Worm (Caenorhabditis elegans) whole organism, early embryonic: Measurements from ENCODE around the gene scpl-4.
A peak's percentile ranks its signal among the peaks of the same experiment; 100 is the strongest.

Experiments used
- B0310.2 ChIP-seq: sonication (generic microtip); optimal IDR thresholded peaks from 2 replicates; lab custom pipeline; 2016; ENCODE audit warnings: mild to moderate bottlenecking, missing genetic modification characterization, missing compliant biosample characterization
- F13C5.2 ChIP-seq: sonication (generic microtip); optimal IDR thresholded peaks from 2 replicates; lab custom pipeline; 2017; ENCODE audit warnings: mild to moderate bottlenecking, missing genetic modification characterization, inconsistent platforms, missing compliant biosample characterization
- aly-1 ChIP-seq: sonication (generic microtip); optimal IDR thresholded peaks from 2 replicates; lab custom pipeline; 2016; ENCODE audit warnings: missing genetic modification characterization, missing compliant biosample characterization
- ama-1 ChIP-seq: fragments of 150-350 bp; optimal IDR thresholded peaks from 2 replicates; lab custom pipeline; 2014
- ceh-13 ChIP-seq: fragments of 200-800 bp; sonication (Bioruptor generic); optimal IDR thresholded peaks from 2 replicates; lab custom pipeline; 2018; ENCODE audit warnings: mild to moderate bottlenecking, missing genetic modification characterization, missing compliant biosample characterization
- ceh-36 ChIP-seq: sonication (generic microtip); optimal IDR thresholded peaks from 2 replicates; lab custom pipeline; 2016; ENCODE audit warnings: missing genetic modification characterization, inconsistent platforms, missing compliant biosample characterization
- ets-7 ChIP-seq: sonication (generic microtip); optimal IDR thresholded peaks from 2 replicates; lab custom pipeline; 2016; ENCODE audit warnings: missing genotype, missing genetic modification characterization, missing compliant biosample characterization
- flt-1 ChIP-seq: fragments of 200-800 bp; sonication (Bioruptor generic); IDR thresholded peaks from 2 replicates; pipeline ENCODE4 v1.3.6; 2022; ENCODE audit warnings: missing genetic modification characterization, missing compliant biosample characterization
- hmbx-1 ChIP-seq: sonication (generic microtip); optimal IDR thresholded peaks from 2 replicates; lab custom pipeline; 2016; ENCODE audit warnings: mild to moderate bottlenecking, missing genetic modification characterization, missing compliant biosample characterization
- hmg-4 ChIP-seq: fragments of 200-800 bp; sonication (Bioruptor generic); optimal IDR thresholded peaks from 2 replicates; lab custom pipeline; 2018; ENCODE audit warnings: mild to moderate bottlenecking, missing genetic modification characterization, missing compliant biosample characterization
- hnd-1 ChIP-seq: sonication (generic microtip); optimal IDR thresholded peaks from 2 replicates; lab custom pipeline; 2016; ENCODE audit warnings: missing genetic modification characterization, missing compliant biosample characterization
- pes-1 ChIP-seq: fragments of 200-800 bp; sonication (Bioruptor generic); IDR thresholded peaks from 2 replicates; pipeline ENCODE4 v1.3.6; 2022; ENCODE audit warnings: missing genetic modification reagents, missing genetic modification characterization, missing compliant biosample characterization
- scrt-1 ChIP-seq: fragments of 200-800 bp; sonication (Bioruptor generic); IDR thresholded peaks from 2 replicates; pipeline ENCODE4 v1.3.6; 2022; ENCODE audit warnings: missing genetic modification characterization, missing compliant biosample characterization
- sea-1 ChIP-seq: fragments of 200-800 bp; sonication (Bioruptor generic); conservative IDR thresholded peaks from 2 replicates; pipeline ENCODE4 v1.3.6; 2022; ENCODE audit warnings: missing genetic modification characterization, missing compliant biosample characterization
- tbx-11 ChIP-seq: fragments of 200-800 bp; sonication (Bioruptor generic); IDR thresholded peaks from 2 replicates; pipeline ENCODE4 v1.3.6; 2022; ENCODE audit warnings: missing genetic modification characterization, missing compliant biosample characterization
- tbx-37 ChIP-seq: fragments of 200-800 bp; sonication (Bioruptor generic); conservative IDR thresholded peaks from 2 replicates; pipeline ENCODE4 v1.3.6; 2022; ENCODE audit warnings: missing genetic modification reagents, missing genetic modification characterization, missing compliant biosample characterization
- tra-4 ChIP-seq: sonication (generic microtip); optimal IDR thresholded peaks from 2 replicates; lab custom pipeline; 2017; ENCODE audit warnings: missing genetic modification characterization, missing compliant biosample characterization

scpl-4 gene

DNA sequence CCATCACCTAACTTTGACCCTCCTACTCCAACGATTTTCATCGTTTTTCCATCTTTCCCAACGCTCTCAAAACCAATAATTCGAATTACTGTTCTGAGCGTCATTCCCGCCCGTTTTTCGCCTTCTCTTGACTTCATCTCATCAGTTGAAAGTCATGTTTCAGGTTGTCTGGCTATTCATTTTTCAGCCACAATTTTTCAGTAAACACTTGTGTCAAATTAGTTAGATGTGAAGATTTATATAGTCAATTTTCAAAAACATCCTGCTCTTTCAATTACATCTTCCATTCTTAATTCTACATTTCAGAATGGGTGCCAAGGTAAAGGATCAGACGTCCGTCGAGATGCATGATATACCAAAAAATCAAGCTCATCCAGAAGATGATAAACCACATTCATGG is 26.3 kb upstream of the scpl-4 start, which contains the start of gene del-6:
del-6 (plus strand) TSS at position 301 of the 400 bp plus-strand sequence.
- TF ChIP-seq tra-4 (tag; lab: Kevin White, UChicago) (no peak), ceh-36 (tag; lab: Kevin White, UChicago) (no peak), scrt-1 (GFP tag; lab: Robert Waterston, UW) (no peak), tbx-11 (GFP tag; lab: Robert Waterston, UW) (no peak), hmbx-1 (tag; lab: Kevin White, UChicago) (no peak), pes-1 (GFP tag; lab: Robert Waterston, UW) (no peak), flt-1 (GFP tag; lab: Robert Waterston, UW) (no peak), aly-1 (tag; lab: Kevin White, UChicago) (no peak), hmg-4 (GFP tag; lab: Kevin White, UChicago) (no peak), F13C5.2 (tag; lab: Kevin White, UChicago) (no peak), ceh-13 (GFP tag; lab: Kevin White, UChicago) (no peak), ets-7 (no peak), hnd-1 (tag; lab: Kevin White, UChicago) (no peak), B0310.2 (tag; lab: Kevin White, UChicago) (no peak), sea-1 (GFP tag; lab: Robert Waterston, UW) (no peak), ama-1 (lab: Kevin White, UChicago) (no peak), tbx-37 (no peak)

DNA sequence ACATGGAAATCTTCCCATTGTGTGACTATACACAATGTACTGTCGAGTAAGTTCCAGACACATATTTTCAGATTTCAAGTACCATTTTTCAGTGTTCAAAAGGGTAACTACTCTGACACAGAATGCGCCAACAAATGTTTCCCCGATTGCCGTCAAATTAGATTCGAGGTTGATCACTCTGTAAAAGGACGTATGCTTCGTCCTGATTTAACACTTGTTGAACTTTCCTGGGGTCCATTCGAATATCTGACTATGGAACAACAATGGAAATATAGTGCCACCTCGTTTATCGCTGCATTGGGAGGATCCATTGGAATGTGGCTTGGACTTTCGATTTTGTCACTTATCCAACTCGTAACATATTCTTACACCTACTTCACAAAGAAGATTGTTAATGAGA is 24.7 kb upstream of the scpl-4 start:
- TF ChIP-seq tbx-11 (GFP tag; lab: Robert Waterston, UW): no peak
- no peak for TF ChIP-seq F13C5.2 (tag; lab: Kevin White, UChicago)
- TF ChIP-seq ama-1 (lab: Kevin White, UChicago): no peak
- no peak for TF ChIP-seq tra-4 (tag; lab: Kevin White, UChicago)
- no peak for TF ChIP-seq ceh-36 (tag; lab: Kevin White, UChicago)
- no peak for TF ChIP-seq tbx-37
- no peak for TF ChIP-seq B0310.2 (tag; lab: Kevin White, UChicago)

DNA sequence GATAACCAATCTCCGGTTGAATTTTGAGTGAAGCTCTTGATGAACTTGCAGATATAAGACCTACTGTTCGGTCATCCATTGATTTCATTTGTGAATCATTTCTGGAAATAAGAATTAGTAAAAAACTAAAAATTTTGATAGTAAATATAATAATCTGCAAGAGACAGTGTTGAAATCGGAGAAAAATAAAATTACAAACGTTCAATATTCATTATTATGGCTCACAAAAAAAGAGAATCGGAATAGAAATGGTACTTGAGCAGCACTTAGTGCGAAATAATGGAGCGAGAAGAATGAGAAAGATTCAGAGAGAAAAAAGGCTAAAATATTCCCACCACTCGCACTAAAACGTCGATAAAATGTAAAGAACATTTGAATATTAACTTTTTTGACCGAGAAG is 22.6 kb upstream of the scpl-4 start, which contains the start of gene vps-54:
vps-54 (minus strand) TSS at position 101 of the 400 bp plus-strand sequence.
- TF ChIP-seq scrt-1 (GFP tag; lab: Robert Waterston, UW) (no peak), tra-4 (tag; lab: Kevin White, UChicago) (no peak), hmbx-1 (tag; lab: Kevin White, UChicago) (no peak), tbx-11 (GFP tag; lab: Robert Waterston, UW) (no peak), B0310.2 (tag; lab: Kevin White, UChicago) (no peak), sea-1 (GFP tag; lab: Robert Waterston, UW) (no peak), hmg-4 (GFP tag; lab: Kevin White, UChicago) (no peak), F13C5.2 (tag; lab: Kevin White, UChicago) (no peak), hnd-1 (tag; lab: Kevin White, UChicago) (no peak)

DNA sequence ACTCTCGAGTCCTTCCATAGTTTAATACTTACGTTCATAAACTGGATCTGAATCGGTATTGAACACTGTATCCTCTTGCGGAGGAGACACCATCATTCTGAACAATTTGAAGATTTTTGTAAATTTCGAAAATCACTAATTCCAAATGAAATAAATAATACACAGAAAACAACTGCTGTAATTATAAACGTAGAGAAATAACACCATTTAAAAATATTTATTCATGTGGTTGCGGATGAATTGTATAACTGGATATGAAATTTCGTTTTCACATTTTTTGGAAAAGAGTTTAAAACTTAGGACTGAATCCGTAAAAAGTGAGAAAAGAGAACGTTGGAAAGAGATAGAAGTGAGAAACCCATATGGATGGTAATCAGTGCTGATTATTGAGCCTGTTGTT is 20.7 kb upstream of the scpl-4 start, which contains the start of gene mics-1:
mics-1 (minus strand) TSS at position 101 of the 400 bp plus-strand sequence.
- TF ChIP-seq ceh-13 (GFP tag; lab: Kevin White, UChicago) (no peak), pes-1 (GFP tag; lab: Robert Waterston, UW) (no peak), hnd-1 (tag; lab: Kevin White, UChicago) (no peak), F13C5.2 (tag; lab: Kevin White, UChicago) (no peak), B0310.2 (tag; lab: Kevin White, UChicago) (no peak), hmg-4 (GFP tag; lab: Kevin White, UChicago) (no peak), tra-4 (tag; lab: Kevin White, UChicago) (no peak), ama-1 (lab: Kevin White, UChicago) (no peak), aly-1 (tag; lab: Kevin White, UChicago) (no peak), sea-1 (GFP tag; lab: Robert Waterston, UW) (no peak), ets-7 (no peak), flt-1 (GFP tag; lab: Robert Waterston, UW) (no peak), tbx-11 (GFP tag; lab: Robert Waterston, UW) (no peak), hmbx-1 (tag; lab: Kevin White, UChicago) (no peak), ceh-36 (tag; lab: Kevin White, UChicago) (no peak), tbx-37 (no peak), scrt-1 (GFP tag; lab: Robert Waterston, UW) (no peak)

DNA sequence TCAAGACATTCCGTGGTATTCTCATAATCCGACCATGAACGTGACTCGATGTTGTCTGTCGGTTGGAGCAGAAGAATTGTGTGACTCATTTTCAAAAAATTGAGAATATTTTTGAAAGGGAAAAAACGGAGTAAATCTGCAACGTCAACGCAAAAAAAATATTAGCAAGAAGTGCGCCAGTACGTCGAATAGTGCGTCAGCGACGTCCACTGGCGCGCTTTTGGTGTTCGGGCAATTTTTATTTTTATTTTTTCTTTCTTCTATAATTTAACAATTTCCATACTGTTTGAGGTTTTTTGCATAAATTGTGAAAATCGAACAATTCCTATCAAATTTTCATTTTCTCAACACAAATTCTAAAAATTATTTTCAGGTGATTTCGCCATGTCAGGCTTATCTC is 20.0 kb upstream of the scpl-4 start, which contains the start of the genes erh-1 and lpd-9:
erh-1 (minus strand) TSS at position 204 of the 400 bp plus-strand sequence.
lpd-9 (plus strand) TSS at position 368 of the 400 bp plus-strand sequence.
- peak; percentile 54 for TF ChIP-seq F13C5.2 (tag; lab: Kevin White, UChicago)
- no peak for TF ChIP-seq ceh-36 (tag; lab: Kevin White, UChicago)
- no peak for TF ChIP-seq flt-1 (GFP tag; lab: Robert Waterston, UW)
- TF ChIP-seq tbx-11 (GFP tag; lab: Robert Waterston, UW): no peak
- TF ChIP-seq tbx-37: 0 out of 2 replicates have a peak, but pooled peaks have one; percentile 31

DNA sequence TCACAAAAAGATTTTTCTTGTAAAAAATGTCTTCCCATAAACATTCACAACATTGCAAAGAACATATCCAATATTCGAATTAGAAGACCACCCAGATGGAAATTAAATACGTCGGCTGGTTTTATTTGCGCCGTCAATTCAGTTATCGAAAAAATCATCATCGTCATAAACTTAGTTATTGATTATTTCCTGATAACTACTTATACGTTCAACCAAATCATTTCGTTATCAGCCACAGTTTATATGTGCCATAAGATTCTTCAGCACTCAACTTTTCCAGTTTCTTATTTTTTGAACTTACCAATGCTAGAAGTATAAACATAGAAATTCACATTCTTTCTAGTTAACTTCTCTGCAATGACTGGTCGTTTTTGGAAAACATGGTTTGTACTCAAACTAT is 18.3 kb upstream of the scpl-4 start:
- TF ChIP-seq hmbx-1 (tag; lab: Kevin White, UChicago) (no peak), pes-1 (GFP tag; lab: Robert Waterston, UW) (no peak), tbx-11 (GFP tag; lab: Robert Waterston, UW) (no peak), aly-1 (tag; lab: Kevin White, UChicago) (no peak), B0310.2 (tag; lab: Kevin White, UChicago) (no peak), hmg-4 (GFP tag; lab: Kevin White, UChicago) (no peak), flt-1 (GFP tag; lab: Robert Waterston, UW) (no peak), ceh-36 (tag; lab: Kevin White, UChicago) (no peak), ama-1 (lab: Kevin White, UChicago) (no peak), hnd-1 (tag; lab: Kevin White, UChicago) (no peak), sea-1 (GFP tag; lab: Robert Waterston, UW) (no peak), F13C5.2 (tag; lab: Kevin White, UChicago) (no peak), tra-4 (tag; lab: Kevin White, UChicago) (no peak), scrt-1 (GFP tag; lab: Robert Waterston, UW) (no peak), ceh-13 (GFP tag; lab: Kevin White, UChicago) (no peak), ets-7 (no peak), tbx-37 (no peak)
